Worm (Caenorhabditis elegans): ENCODE results near the gene bbs-8.

Gene bbs-8

DNA sequence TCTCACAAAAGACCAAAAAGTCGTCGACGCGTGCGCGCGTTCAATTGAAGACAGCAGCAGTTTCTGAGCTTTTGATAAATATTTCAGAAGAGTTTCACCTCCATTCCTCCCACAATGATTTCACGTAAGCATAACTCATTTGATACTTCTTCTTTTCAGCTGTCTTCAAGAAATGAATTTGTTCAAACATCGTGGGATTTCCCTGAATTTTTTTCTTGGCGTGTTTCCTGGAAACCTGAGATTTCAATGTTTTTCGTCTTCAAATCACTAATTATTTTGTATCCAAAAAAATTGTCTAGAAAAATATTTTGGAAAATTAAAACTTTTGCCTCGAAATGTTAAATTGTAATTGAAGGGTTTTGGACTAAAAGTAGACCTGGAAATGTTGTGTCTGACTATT is 13.6 kb upstream of the bbs-8 start:
- TF ChIP-seq nhr-77 (tag; optimal IDR thresholded peaks at IDR 0.05), result no peak
- TF ChIP-seq ama-1 (optimal IDR thresholded peaks at IDR 0.05), result no peak
- TF ChIP-seq fkh-2 (tag; optimal IDR thresholded peaks at IDR 0.05), result no peak
- no peak for TF ChIP-seq nhr-67 (tag; optimal IDR thresholded peaks at IDR 0.05)
- no peak for TF ChIP-seq hmg-11 (tag; optimal IDR thresholded peaks at IDR 0.05)
- no peak for TF ChIP-seq fos-1 (tag; optimal IDR thresholded peaks at IDR 0.05)
- no peak for TF ChIP-seq nhr-43 (tag; optimal IDR thresholded peaks at IDR 0.05; ENCODE audit: poor library complexity, severe bottlenecking)
- no peak for TF ChIP-seq pqm-1 (tag; optimal IDR thresholded peaks at IDR 0.05)

DNA sequence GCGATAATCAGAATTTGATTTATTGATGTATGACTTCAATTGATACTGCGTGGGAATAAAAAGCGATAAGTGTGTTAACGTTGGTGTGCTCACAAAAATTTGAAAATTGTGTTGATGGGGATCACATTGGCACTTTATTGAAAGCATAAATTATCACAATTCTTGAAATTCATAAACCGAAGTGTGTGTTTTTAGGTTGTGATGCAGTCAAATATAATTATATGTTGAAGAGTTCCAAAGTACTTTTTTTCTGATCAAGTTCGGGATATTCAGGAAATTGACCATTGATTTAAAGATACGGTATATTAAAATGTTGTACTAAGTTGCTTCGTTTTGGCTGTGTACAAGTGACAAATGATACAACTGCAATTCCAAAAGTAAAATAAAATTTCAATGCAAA is 10.8 kb upstream of the bbs-8 start, which contains the start of gene srh-28:
Gene srh-28 (minus strand): TSS at position 101 of the 400 bp plus-strand sequence.
- no peak for TF ChIP-seq ceh-9 (tag; optimal IDR thresholded peaks at IDR 0.05)
- TF ChIP-seq elt-2 (tag; optimal IDR thresholded peaks at IDR 0.05), result no peak
- no peak for TF ChIP-seq eor-1 (tag; optimal IDR thresholded peaks at IDR 0.05)
- no peak for TF ChIP-seq nfya-1 (tag; optimal IDR thresholded peaks at IDR 0.05; ENCODE audit: insufficient read depth)
- TF ChIP-seq ceh-16 (tag; optimal IDR thresholded peaks at IDR 0.05), result no peak
- TF ChIP-seq ztf-11 (tag; optimal IDR thresholded peaks at IDR 0.05), result no peak
- TF ChIP-seq ZK546.5 (tag; optimal IDR thresholded peaks at IDR 0.05), result no peak
- TF ChIP-seq nhr-67 (tag; optimal IDR thresholded peaks at IDR 0.05), result no peak
- no peak for TF ChIP-seq unc-62 (GFP tag; optimal IDR thresholded peaks at IDR 0.05)
- no peak for TF ChIP-seq lsy-12 (tag; optimal IDR thresholded peaks at IDR 0.05)
- no peak for TF ChIP-seq elt-1 (tag; optimal IDR thresholded peaks at IDR 0.05)
- TF ChIP-seq zag-1 (tag; optimal IDR thresholded peaks at IDR 0.05), result no peak
- TF ChIP-seq tbx-2 (tag; optimal IDR thresholded peaks at IDR 0.05), result no peak

ce11 chrV:6773735-6774134 is 8.9 kb upstream of the bbs-8 start, which contains the start of gene ZC404.16:
Gene ZC404.16, minus strand, starts transcription at chrV:6773835.
- TF ChIP-seq aly-2 (tag; optimal IDR thresholded peaks at IDR 0.05), result no peak
- TF ChIP-seq pqm-1 (tag; optimal IDR thresholded peaks at IDR 0.05), result no peak
- TF ChIP-seq tbx-2 (tag; optimal IDR thresholded peaks at IDR 0.05), result no peak
- TF ChIP-seq lin-15B (tag; optimal IDR thresholded peaks at IDR 0.05), result no peak
- TF ChIP-seq ZK546.5 (tag; optimal IDR thresholded peaks at IDR 0.05), result no peak
- TF ChIP-seq egl-27 (tag; optimal IDR thresholded peaks at IDR 0.05), result no peak
- TF ChIP-seq fos-1 (tag; optimal IDR thresholded peaks at IDR 0.05), result no peak
- TF ChIP-seq nhr-67 (tag; optimal IDR thresholded peaks at IDR 0.05), result no peak
- no peak for TF ChIP-seq nhr-23 (tag; optimal IDR thresholded peaks at IDR 0.05)
- TF ChIP-seq nhr-12 (tag; optimal IDR thresholded peaks at IDR 0.05), result no peak
- no peak for TF ChIP-seq lsy-12 (tag; optimal IDR thresholded peaks at IDR 0.05)
- TF ChIP-seq ama-1 (optimal IDR thresholded peaks at IDR 0.05), result no peak
- no peak for TF ChIP-seq egl-5 (tag; optimal IDR thresholded peaks at IDR 0.05)
- TF ChIP-seq ztf-11 (tag; optimal IDR thresholded peaks at IDR 0.05), result no peak
- TF ChIP-seq nhr-28 (tag; optimal IDR thresholded peaks at IDR 0.05), result no peak
- TF ChIP-seq skn-1 (tag; optimal IDR thresholded peaks at IDR 0.05), result no peak
- no peak for TF ChIP-seq nhr-77 (tag; optimal IDR thresholded peaks at IDR 0.05)
- no peak for TF ChIP-seq lin-39 (tag; optimal IDR thresholded peaks at IDR 0.05)
- TF ChIP-seq mml-1 (tag; optimal IDR thresholded peaks at IDR 0.05), result no peak

DNA sequence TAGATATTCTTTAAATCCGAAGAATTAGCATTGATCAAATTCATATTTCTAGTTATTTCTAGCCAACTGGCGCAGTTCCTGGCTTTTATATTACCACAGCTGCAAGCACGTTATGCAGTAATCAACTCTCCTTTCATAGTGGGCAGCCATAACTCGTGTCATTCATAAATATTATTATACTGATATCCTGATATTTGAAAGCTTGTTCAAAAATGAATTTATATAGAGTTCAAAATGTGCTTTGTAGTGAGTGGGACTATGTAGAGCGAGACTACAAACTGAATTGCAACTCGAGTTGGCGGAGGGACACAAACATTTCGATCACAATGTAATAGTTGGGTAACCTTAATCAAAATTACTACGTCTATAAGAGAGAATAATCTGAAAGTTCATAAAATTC is 6.8 kb upstream of the bbs-8 start, which contains the start of gene srh-30:
Gene srh-30 (minus strand): TSS at position 101 of the 400 bp plus-strand sequence.
- TF ChIP-seq ceh-16 (tag; optimal IDR thresholded peaks at IDR 0.05) (no peak), pqm-1 (tag; optimal IDR thresholded peaks at IDR 0.05) (no peak), ZK546.5 (tag; optimal IDR thresholded peaks at IDR 0.05) (no peak), nhr-23 (tag; optimal IDR thresholded peaks at IDR 0.05) (no peak), pha-4 (tag; optimal IDR thresholded peaks at IDR 0.05) (no peak), zag-1 (tag; optimal IDR thresholded peaks at IDR 0.05) (no peak), nhr-12 (tag; optimal IDR thresholded peaks at IDR 0.05) (no peak), unc-39 (tag; optimal IDR thresholded peaks at IDR 0.05) (no peak), ama-1 (optimal IDR thresholded peaks at IDR 0.05) (no peak), ceh-82 (tag; optimal IDR thresholded peaks at IDR 0.05) (no peak), lsy-12 (tag; optimal IDR thresholded peaks at IDR 0.05) (no peak), elt-3 (tag; optimal IDR thresholded peaks at IDR 0.05) (no peak), elt-1 (tag; optimal IDR thresholded peaks at IDR 0.05) (no peak), egl-5 (tag; optimal IDR thresholded peaks at IDR 0.05) (no peak), nfya-1 (tag; optimal IDR thresholded peaks at IDR 0.05; ENCODE audit: insufficient read depth) (no peak), lin-15B (tag; optimal IDR thresholded peaks at IDR 0.05) (no peak)

ce11 chrV:6769440-6769839 is 4.6 kb upstream of the bbs-8 start:
- TF ChIP-seq elt-2 (tag; optimal IDR thresholded peaks at IDR 0.05) (no peak), snpc-4 (tag; optimal IDR thresholded peaks at IDR 0.05) (no peak), fkh-10 (GFP tag; optimal IDR thresholded peaks at IDR 0.05) (no peak), egl-27 (tag; optimal IDR thresholded peaks at IDR 0.05) (no peak), pha-4 (tag; optimal IDR thresholded peaks at IDR 0.05) (no peak), ama-1 (optimal IDR thresholded peaks at IDR 0.05) (no peak), eor-1 (tag; optimal IDR thresholded peaks at IDR 0.05) (no peak), unc-62 (GFP tag; optimal IDR thresholded peaks at IDR 0.05) (no peak), ceh-9 (tag; optimal IDR thresholded peaks at IDR 0.05) (no peak), elt-1 (tag; optimal IDR thresholded peaks at IDR 0.05) (no peak), hmg-11 (tag; optimal IDR thresholded peaks at IDR 0.05) (no peak), mml-1 (tag; optimal IDR thresholded peaks at IDR 0.05) (no peak), egl-5 (tag; optimal IDR thresholded peaks at IDR 0.05) (no peak)

Measured in whole organism, L3 larva.